Fruit fly (Drosophila melanogaster) whole organism, embryonic: ENCODE data around the gene dib.

Experiments used
- BEAF-32 ChIP-seq: fragments of 200-800 bp; sonication (Bioruptor generic); optimal IDR thresholded peaks from 3 replicates; lab custom pipeline; 2017; ENCODE audit warnings: missing biosample characterization, missing genetic modification characterization, mild to moderate bottlenecking, moderate library complexity, missing genetic modification reagents
- CG16863 ChIP-seq: fragments of 200-800 bp; sonication (Bioruptor generic); optimal IDR thresholded peaks from 3 replicates; lab custom pipeline; 2016; ENCODE audit warnings: missing biosample characterization, missing genetic modification characterization
- CG5245 ChIP-seq: fragments of 200-800 bp; sonication (Bioruptor generic); optimal IDR thresholded peaks from 3 replicates; lab custom pipeline; 2016; ENCODE audit warnings: missing biosample characterization, missing genetic modification characterization
- Dfd ChIP-seq, 2 experiments: fragments of >200 bp; optimal IDR thresholded peaks; 2 replicates each; lab custom pipeline; 2017; ENCODE audit warnings: missing biosample characterization in 2 of 2, missing genetic modification characterization in 2 of 2
- Jarid2 ChIP-seq: fragments of 200-800 bp; sonication (Bioruptor generic); optimal IDR thresholded peaks from 3 replicates; lab custom pipeline; 2017; ENCODE audit warnings: mild to moderate bottlenecking, missing biosample characterization, missing genetic modification reagents, missing genetic modification characterization
- NK7.1 ChIP-seq: fragments of 200-800 bp; sonication (Bioruptor generic); optimal IDR thresholded peaks from 3 replicates; lab custom pipeline; 2016; ENCODE audit warnings: missing biosample characterization, missing genetic modification characterization
- Nf-YC ChIP-seq: fragments of 200-800 bp; optimal IDR thresholded peaks from 3 replicates; lab custom pipeline; 2019; ENCODE audit warnings: missing biosample characterization, mild to moderate bottlenecking, missing genetic modification characterization, moderate library complexity
- Tbp ChIP-seq: fragments of >200 bp; optimal IDR thresholded peaks from 2 replicates; lab custom pipeline; 2018; ENCODE audit warnings: missing biosample characterization, missing genetic modification characterization
- dm ChIP-seq: fragments of 200-800 bp; sonication (Bioruptor generic); optimal IDR thresholded peaks from 3 replicates; lab custom pipeline; 2016; ENCODE audit warnings: missing biosample characterization, missing genetic modification characterization
- dmrt11E ChIP-seq: fragments of 200-800 bp; sonication (Bioruptor generic); optimal IDR thresholded peaks from 3 replicates; lab custom pipeline; 2018; ENCODE audit warnings: missing biosample characterization, mild to moderate bottlenecking, missing genetic modification characterization, moderate library complexity
- exex ChIP-seq: fragments of 200-800 bp; sonication (Bioruptor generic); optimal IDR thresholded peaks from 4 replicates; lab custom pipeline; 2018; ENCODE audit warnings: missing biosample characterization, mild to moderate bottlenecking, missing genetic modification characterization, moderate library complexity
- zen ChIP-seq: fragments of 200-800 bp; sonication (Bioruptor generic); optimal IDR thresholded peaks from 3 replicates; lab custom pipeline; 2018; ENCODE audit warnings: missing biosample characterization, mild to moderate bottlenecking, missing genetic modification characterization, moderate library complexity

DNA sequence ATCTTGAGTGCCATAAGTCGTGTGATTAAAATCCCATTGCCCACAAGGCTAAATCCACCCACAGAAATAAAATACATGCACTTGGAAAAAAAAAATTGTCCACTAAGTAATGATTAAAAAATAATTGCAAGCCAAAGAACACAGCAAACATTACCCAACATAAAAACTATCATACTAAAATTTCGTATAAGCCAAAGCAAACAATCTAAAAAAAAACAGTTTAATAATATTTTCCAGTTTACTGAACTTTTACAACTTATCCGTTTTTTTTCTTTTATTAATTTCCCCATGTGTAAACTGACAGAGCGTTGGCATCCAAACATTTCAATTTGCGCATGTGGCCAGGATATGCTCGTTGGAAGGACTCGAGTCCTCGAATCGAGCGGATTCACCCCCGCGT is 18.2 kb downstream of the dib start:
- TF ChIP-seq exex, result no peak
- TF ChIP-seq Dfd (GFP tag; optimal IDR thresholded peaks at IDR 0.05; lab: Kevin White, UChicago), result no peak
- TF ChIP-seq dm (GFP tag; lab: Kevin White, UChicago), result no peak
- no peak for TF ChIP-seq Jarid2 (GFP tag; lab: Kevin White, UChicago)
- TF ChIP-seq Nf-YC (tag; lab: Kevin White, UChicago), result no peak
- TF ChIP-seq CG5245 (GFP tag; lab: Kevin White, UChicago), result no peak
- no peak for TF ChIP-seq dmrt11E
- no peak for TF ChIP-seq CG16863
- TF ChIP-seq Tbp (GFP tag; lab: Kevin White, UChicago), result no peak
- TF ChIP-seq NK7.1 (GFP tag; lab: Kevin White, UChicago), result no peak
- no peak for TF ChIP-seq zen (tag; lab: Kevin White, UChicago)
- TF ChIP-seq BEAF-32 (GFP tag; lab: Kevin White, UChicago), result no peak
